Worm (Caenorhabditis elegans) whole organism, L4/young adult: ENCODE measurements around the gene igcm-4.

ENCODE experiments used
- W03F9.2 ChIP-seq: fragments of 150-350 bp; optimal IDR thresholded peaks from 2 replicates; lab custom pipeline; 2014; ENCODE audit warnings: missing biosample characterization, missing genetic modification characterization
- dao-5 ChIP-seq: sonication (generic microtip); optimal IDR thresholded peaks from 2 replicates; lab custom pipeline; 2016; ENCODE audit warnings: missing genotype, missing genetic modification characterization, moderate library complexity, missing compliant biosample characterization

- TF ChIP-seq W03F9.2 (tag; lab: Kevin White, UChicago) (no peak), dao-5 (tag; lab: Kevin White, UChicago) (no peak)
Observed at ce11 chrX:2047208-2047946, 1.2 kb upstream of the igcm-4 start.
